Worm (Caenorhabditis elegans) whole organism, L1 larva: Measurements from ENCODE around the gene twk-5.
A peak's percentile ranks its signal among the peaks of the same experiment; 100 is the strongest.

Experiments used
- Y116A8C.19 ChIP-seq: sonication (generic microtip); optimal IDR thresholded peaks from 2 replicates; lab custom pipeline; 2016; ENCODE audit warnings: missing compliant biosample characterization, missing genetic modification characterization, borderline replicate concordance
- alr-1 ChIP-seq: fragments of 200-800 bp; sonication (Bioruptor generic); optimal IDR thresholded peaks from 2 replicates; lab custom pipeline; 2018; ENCODE audit warnings: borderline replicate concordance, mild to moderate bottlenecking, missing genetic modification characterization, missing compliant biosample characterization
- blmp-1 ChIP-seq: fragments of 150-350 bp; optimal IDR thresholded peaks from 2 replicates; lab custom pipeline; 2014; ENCODE audit warnings: missing biosample characterization, missing genetic modification characterization
- ceh-82 ChIP-seq, 3 experiments: fragments of 150-350 bp in 1 of 3; sonication (generic microtip) in 2 of 3; optimal IDR thresholded peaks; 2 replicates each; lab custom pipeline; 2014 to 2017; ENCODE audit warnings: missing biosample characterization in 3 of 3, missing genetic modification characterization in 3 of 3
- ceh-88 ChIP-seq: fragments of 200-800 bp; sonication (Bioruptor generic); IDR thresholded peaks from 2 replicates; pipeline ENCODE4 v1.3.6; 2022; ENCODE audit warnings: missing genetic modification characterization, missing compliant biosample characterization
- ceh-90 ChIP-seq: sonication (generic microtip); optimal IDR thresholded peaks from 2 replicates; lab custom pipeline; 2016; ENCODE audit warnings: missing genetic modification characterization, missing compliant biosample characterization
- dpl-1 ChIP-seq, 3 experiments: fragments of 150-350 bp in 2 of 3; sonication (generic microtip) in 1 of 3; optimal IDR thresholded peaks; 2 replicates each; lab custom pipeline; 2014 to 2017; ENCODE audit warnings: missing biosample characterization in 3 of 3, missing genetic modification characterization in 3 of 3, missing genetic modification reagents in 3 of 3
- dsc-1 ChIP-seq: sonication (generic microtip); optimal IDR thresholded peaks from 2 replicates; lab custom pipeline; 2016; ENCODE audit warnings: mild to moderate bottlenecking, missing genetic modification characterization, missing compliant biosample characterization
- efl-1 ChIP-seq, 4 experiments: fragments of 150-350 bp; optimal IDR thresholded peaks in 3 of 4; peaks in 1 of 4; 1 replicate in 1 of 4; 2 replicates in 3 of 4; lab custom pipeline; 2014; ENCODE audit warnings: missing biosample characterization in 2 of 4, missing genetic modification characterization in 2 of 4, missing genetic modification reagents in 2 of 4
- efl-3 ChIP-seq: fragments of 200-800 bp; sonication (Bioruptor generic); optimal IDR thresholded peaks from 2 replicates; lab custom pipeline; 2018; ENCODE audit warnings: mild to moderate bottlenecking, missing genetic modification characterization, missing compliant biosample characterization
- egl-27 ChIP-seq, 2 experiments: fragments of 150-350 bp in 1 of 2; sonication (generic microtip); optimal IDR thresholded peaks; 3 replicates each; lab custom pipeline; 2017 to 2018; ENCODE audit warnings: missing biosample characterization in 2 of 2, missing genetic modification characterization in 2 of 2, missing genetic modification reagents in 2 of 2
- ets-5 ChIP-seq: fragments of 200-800 bp; sonication (Bioruptor generic); IDR thresholded peaks from 2 replicates; pipeline ENCODE4 v1.3.6; 2022; ENCODE audit warnings: missing genetic modification characterization, missing compliant biosample characterization
- fkh-4 ChIP-seq: sonication (generic microtip); optimal IDR thresholded peaks from 2 replicates; lab custom pipeline; 2016; ENCODE audit warnings: missing compliant biosample characterization, missing genetic modification characterization, borderline replicate concordance
- fkh-8 ChIP-seq: sonication (generic microtip); optimal IDR thresholded peaks from 2 replicates; lab custom pipeline; 2016; ENCODE audit warnings: mild to moderate bottlenecking, missing genetic modification characterization, missing compliant biosample characterization
- fos-1 ChIP-seq: fragments of 150-350 bp; optimal IDR thresholded peaks from 2 replicates; lab custom pipeline; 2014; ENCODE audit warnings: missing biosample characterization, missing genetic modification characterization
- grh-1 ChIP-seq: fragments of 200-800 bp; sonication (Bioruptor generic); IDR thresholded peaks from 2 replicates; pipeline ENCODE4 v1.3.6; 2022; ENCODE audit warnings: missing genetic modification reagents, missing genetic modification characterization, missing compliant biosample characterization
- hpl-2 ChIP-seq: fragments of 150-350 bp; optimal IDR thresholded peaks from 2 replicates; lab custom pipeline; 2014; ENCODE audit warnings: missing biosample characterization, missing genetic modification reagents, missing genetic modification characterization
- irx-1 ChIP-seq: sonication (generic microtip); optimal IDR thresholded peaks from 2 replicates; lab custom pipeline; 2016; ENCODE audit warnings: missing genetic modification characterization, missing compliant biosample characterization
- lir-3 ChIP-seq: sonication (generic microtip); optimal IDR thresholded peaks from 2 replicates; lab custom pipeline; 2016; ENCODE audit warnings: mild to moderate bottlenecking, missing genetic modification characterization, moderate library complexity, missing compliant biosample characterization; ENCODE audit not compliant: poor library complexity
- mab-9 ChIP-seq: fragments of 200-800 bp; sonication (Bioruptor generic); IDR thresholded peaks from 2 replicates; pipeline ENCODE4 v1.3.6; 2022; ENCODE audit warnings: missing genetic modification reagents, missing genetic modification characterization, missing compliant biosample characterization
- mdl-1 ChIP-seq, 2 experiments: fragments of 150-350 bp; optimal IDR thresholded peaks; 2 replicates each; lab custom pipeline; 2014 to 2017; ENCODE audit warnings: missing biosample characterization in 2 of 2, missing genetic modification characterization in 2 of 2, inconsistent platforms in 1 of 2
- nhr-19 ChIP-seq: fragments of 200-800 bp; sonication (Bioruptor generic); conservative IDR thresholded peaks from 2 replicates; pipeline ENCODE4 v1.3.6; 2022; ENCODE audit warnings: missing genetic modification characterization, missing compliant biosample characterization
- nhr-237 ChIP-seq: fragments of 150-350 bp; optimal IDR thresholded peaks from 2 replicates; lab custom pipeline; 2014; ENCODE audit warnings: missing biosample characterization, missing genetic modification characterization
- nhr-85 ChIP-seq: sonication (generic microtip); peaks from one replicate; lab custom pipeline; 2016; ENCODE audit warnings: missing genetic modification characterization, inconsistent platforms, missing compliant biosample characterization
- nhr-90 ChIP-seq: sonication (generic microtip); optimal IDR thresholded peaks from 2 replicates; lab custom pipeline; 2016; ENCODE audit warnings: mild to moderate bottlenecking, missing genetic modification characterization, missing compliant biosample characterization; ENCODE audit not compliant: poor library complexity
- pqm-1 ChIP-seq: sonication (generic microtip); optimal IDR thresholded peaks from 3 replicates; lab custom pipeline; 2017; ENCODE audit warnings: missing biosample characterization, missing genetic modification characterization
- rnt-1 ChIP-seq: sonication (generic microtip); optimal IDR thresholded peaks from 2 replicates; lab custom pipeline; 2016; ENCODE audit warnings: mild to moderate bottlenecking, missing genetic modification characterization, moderate library complexity, missing compliant biosample characterization
- snpc-4 ChIP-seq: fragments of 150-350 bp; optimal IDR thresholded peaks from 2 replicates; lab custom pipeline; 2014; ENCODE audit warnings: missing biosample characterization, missing genetic modification characterization
- sup-37 ChIP-seq: fragments of 200-800 bp; sonication (Bioruptor generic); optimal IDR thresholded peaks from 2 replicates; lab custom pipeline; 2018; ENCODE audit warnings: mild to moderate bottlenecking, missing genetic modification characterization, missing compliant biosample characterization
- unc-130 ChIP-seq: fragments of 150-350 bp; optimal IDR thresholded peaks from 2 replicates; lab custom pipeline; 2017; ENCODE audit warnings: missing biosample characterization, missing genetic modification characterization, inconsistent platforms
- unc-86 ChIP-seq: sonication (generic microtip); optimal IDR thresholded peaks from 2 replicates; lab custom pipeline; 2016; ENCODE audit warnings: missing genetic modification characterization, missing compliant biosample characterization
- unc-98 ChIP-seq: fragments of 200-800 bp; sonication (Bioruptor generic); IDR thresholded peaks from 2 replicates; pipeline ENCODE4 v1.3.6; 2022; ENCODE audit warnings: missing genetic modification characterization, missing compliant biosample characterization
- zag-1 ChIP-seq: fragments of 150-350 bp; optimal IDR thresholded peaks from 2 replicates; lab custom pipeline; 2014; ENCODE audit warnings: missing biosample characterization, missing genetic modification characterization
- ztf-11 ChIP-seq, 2 experiments: sonication (generic microtip); optimal IDR thresholded peaks; 2 replicates each; lab custom pipeline; 2016 to 2017; ENCODE audit warnings: missing genetic modification characterization in 2 of 2, missing biosample characterization in 1 of 2, missing compliant biosample characterization in 1 of 2

The twk-5 gene

DNA sequence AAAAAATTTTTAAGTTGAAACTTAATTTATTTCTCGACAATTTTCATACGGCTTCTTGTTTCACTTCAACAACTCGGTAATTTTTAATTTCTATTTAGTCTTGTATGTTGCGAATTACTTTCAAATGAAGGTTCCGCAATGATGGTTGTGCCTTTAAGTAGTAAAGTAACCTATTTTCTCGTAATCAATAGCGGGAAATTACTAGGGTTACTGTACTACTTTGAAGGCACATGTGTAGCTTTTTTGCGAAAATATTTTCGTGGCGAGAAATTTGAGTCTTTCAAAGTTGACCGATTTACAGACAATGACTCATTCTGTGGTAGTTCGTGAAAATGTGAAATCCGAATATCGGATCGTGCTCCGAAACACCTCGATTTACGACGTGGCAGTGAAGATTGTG, 33.1 kb upstream of the twk-5 start, which contains the start of gene B0334.10:
Gene B0334.10 (plus strand): TSS at position 301 of the 400 bp plus-strand sequence.
- TF ChIP-seq egl-27 (tag; optimal IDR thresholded peaks at IDR 0.05; lab: Kevin White, UChicago), result no peak
- TF ChIP-seq efl-3 (GFP tag; lab: Kevin White, UChicago), result no peak
- TF ChIP-seq ceh-90 (tag; lab: Kevin White, UChicago), result no peak
- TF ChIP-seq fkh-8 (tag; lab: Kevin White, UChicago), result no peak
- TF ChIP-seq unc-130, result no peak
- TF ChIP-seq lir-3, result no peak
- TF ChIP-seq ztf-11 (tag; optimal IDR thresholded peaks at IDR 0.05; lab: Kevin White, UChicago), result no peak
- no peak for TF ChIP-seq mdl-1 (tag; optimal IDR thresholded peaks at IDR 0.05; lab: Kevin White, UChicago)
- TF ChIP-seq fos-1 (tag; lab: Kevin White, UChicago), result no peak
- TF ChIP-seq ceh-88 (GFP tag; lab: Robert Waterston, UW), result no peak
- TF ChIP-seq zag-1, result no peak
- TF ChIP-seq irx-1 (tag; lab: Kevin White, UChicago), result no peak

DNA sequence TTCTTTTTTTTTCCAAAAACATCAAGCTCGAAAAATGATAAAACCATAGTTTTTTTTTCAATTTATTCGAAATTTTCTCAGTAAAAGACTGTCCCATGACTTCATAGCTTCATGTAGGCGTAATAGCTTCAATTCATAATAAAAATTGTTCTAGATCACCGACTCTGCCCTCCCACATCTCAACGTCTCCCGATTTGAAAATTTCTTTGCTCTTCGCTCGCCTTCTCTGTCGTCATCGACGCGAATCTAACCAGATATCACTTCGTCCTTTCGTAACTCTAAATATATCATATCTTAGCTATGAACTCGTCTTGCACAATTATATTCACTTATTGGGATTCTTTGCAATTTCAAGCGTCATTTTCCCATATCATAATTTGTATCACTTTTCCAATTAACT, 29.7 kb upstream of the twk-5 start, which contains the start of gene srh-44:
Gene srh-44 (plus strand): TSS at position 301 of the 400 bp plus-strand sequence.
- TF ChIP-seq dpl-1 (GFP tag; optimal IDR thresholded peaks at IDR 0.05; lab: Kevin White, UChicago) (no peak), nhr-19 (GFP tag; lab: Robert Waterston, UW) (no peak), snpc-4 (tag; lab: Kevin White, UChicago) (no peak), hpl-2 (no peak), Y116A8C.19 (tag; lab: Kevin White, UChicago) (no peak)

DNA sequence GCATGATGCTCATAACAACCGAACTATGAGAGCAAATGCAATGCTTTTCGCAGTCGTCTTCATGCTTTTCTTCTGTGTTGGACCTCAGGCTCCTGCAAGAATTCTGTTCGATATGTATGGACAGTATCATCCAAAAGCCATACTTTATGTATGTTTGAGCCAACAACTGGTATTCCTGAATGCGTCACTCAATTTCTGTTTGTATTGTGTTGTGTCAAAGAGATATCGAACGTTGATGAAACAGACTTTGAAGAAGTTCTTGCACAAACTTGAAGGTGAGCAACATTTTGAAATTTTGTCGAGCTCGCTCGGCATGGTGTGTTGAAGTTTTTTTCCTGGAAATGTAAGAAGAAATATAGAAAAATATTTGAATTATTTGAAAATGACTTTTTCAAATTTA, 27.8 kb upstream of the twk-5 start:
- TF ChIP-seq efl-1 (optimal IDR thresholded peaks at IDR 0.05; lab: Kevin White, UChicago), result no peak
- TF ChIP-seq efl-1 (GFP tag; optimal IDR thresholded peaks at IDR 0.05 in 1 of 2; lab: Kevin White, UChicago), result peak in 1 of 2 experiments; percentile 56
- TF ChIP-seq pqm-1 (tag; lab: Kevin White, UChicago), result no peak

DNA sequence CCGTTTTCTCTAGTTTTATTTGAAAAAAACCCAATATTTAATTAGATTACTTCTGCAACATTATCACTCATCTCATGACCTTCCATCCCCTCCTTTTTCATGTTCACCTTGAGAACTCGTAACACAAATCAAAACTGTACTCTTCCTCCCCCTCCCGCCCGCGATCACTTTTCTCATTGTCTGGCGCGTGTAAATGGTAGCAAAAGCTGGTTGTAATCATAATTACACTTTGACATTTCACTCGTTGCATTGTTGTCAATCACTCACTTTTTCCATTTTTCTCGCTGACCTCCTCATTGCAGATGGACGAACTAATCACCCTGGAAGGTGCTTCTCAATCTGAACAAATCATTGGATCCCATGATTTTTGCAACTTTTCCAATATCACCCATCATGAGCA, 25.3 kb upstream of the twk-5 start, which contains the start of gene npr-41:
Gene npr-41 (plus strand): TSS at position 301 of the 400 bp plus-strand sequence.
- TF ChIP-seq nhr-85 (peak; percentile 19), ets-5 (GFP tag; lab: Robert Waterston, UW) (no peak), unc-98 (GFP tag; lab: Robert Waterston, UW) (no peak)

DNA sequence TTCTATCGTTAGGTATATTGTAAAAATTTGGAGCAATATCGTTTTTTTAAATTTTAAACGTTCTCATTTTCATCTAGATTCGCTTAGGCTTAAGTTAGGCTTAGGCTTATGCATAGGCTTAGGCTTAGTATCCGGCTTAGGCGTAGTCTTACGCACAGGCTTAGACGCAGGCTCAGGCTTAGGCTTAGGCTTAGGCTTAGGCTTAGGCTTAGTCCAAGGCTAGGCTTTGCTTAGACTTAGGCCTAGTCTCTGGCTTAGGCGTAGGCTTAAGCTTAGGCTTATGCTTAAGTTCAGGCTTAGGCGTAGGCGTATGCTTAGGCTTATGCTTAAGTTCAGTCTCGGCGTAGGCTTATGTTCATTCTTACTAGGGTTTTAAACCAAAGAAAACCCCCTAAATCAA, 18.7 kb upstream of the twk-5 start:
- TF ChIP-seq ceh-82 (tag; optimal IDR thresholded peaks at IDR 0.05; lab: Kevin White, UChicago) (no peak), Y116A8C.19 (tag; lab: Kevin White, UChicago) (no peak), alr-1 (no peak), nhr-90 (tag; lab: Kevin White, UChicago) (no peak), nhr-237 (no peak), mab-9 (GFP tag; lab: Robert Waterston, UW) (no peak), rnt-1 (tag; lab: Kevin White, UChicago) (no peak), fkh-4 (tag; lab: Kevin White, UChicago) (no peak), dsc-1 (no peak), efl-1 (optimal IDR thresholded peaks at IDR 0.05; lab: Kevin White, UChicago) (no peak), efl-1 (GFP tag; optimal IDR thresholded peaks at IDR 0.05 in 1 of 2; lab: Kevin White, UChicago) (no peak), blmp-1 (tag; lab: Kevin White, UChicago) (no peak), unc-98 (GFP tag; lab: Robert Waterston, UW) (no peak), sup-37 (GFP tag; lab: Kevin White, UChicago) (no peak), nhr-19 (GFP tag; lab: Robert Waterston, UW) (no peak), grh-1 (GFP tag; lab: Robert Waterston, UW) (no peak), hpl-2 (no peak), unc-86 (no peak)
